Worm (Caenorhabditis elegans): ENCODE measurements around the gene B0035.15.
"Not testable (repeated sequence)": the region's sequence is repeated elsewhere in the genome, so short reads cannot be mapped to it uniquely, and the experiment has no call there.

The B0035.15 gene

ce11 chrIV:11326939-11327565 lies 29.0 kb upstream of the B0035.15 start, which contains the start of gene B0035.21:
Gene B0035.21 (plus strand): TSS chrIV:11327260.
- TF ChIP-seq elt-4 (tag; optimal IDR thresholded peaks at IDR 0.05) (no peak), ceh-34 (tag; optimal IDR thresholded peaks at IDR 0.05) (no peak), pag-3 (tag; optimal IDR thresholded peaks at IDR 0.05; ENCODE audit: borderline replicate concordance) (no peak), ceh-22 (tag; optimal IDR thresholded peaks at IDR 0.05) (no peak), K02D7.2 (tag; optimal IDR thresholded peaks at IDR 0.05) (no peak), ceh-6 (GFP tag; optimal IDR thresholded peaks at IDR 0.05) (no peak), K09A11.1 (tag; optimal IDR thresholded peaks at IDR 0.05; ENCODE audit: insufficient read depth) (no peak), pros-1 (tag; optimal IDR thresholded peaks at IDR 0.05) (no peak), ceh-14 (tag; optimal IDR thresholded peaks at IDR 0.05) (no peak), ceh-18 (tag; optimal IDR thresholded peaks at IDR 0.05) (no peak), npax-4 (tag; optimal IDR thresholded peaks at IDR 0.05) (no peak), nhr-232 (tag; optimal IDR thresholded peaks at IDR 0.05) (no peak), odd-2 (tag; optimal IDR thresholded peaks at IDR 0.05) (no peak), unc-42 (tag; optimal IDR thresholded peaks at IDR 0.05) (no peak), ztf-16 (tag; optimal IDR thresholded peaks at IDR 0.05) (no peak), hlh-8 (tag; optimal IDR thresholded peaks at IDR 0.05) (no peak), hlh-30 (tag; optimal IDR thresholded peaks at IDR 0.05; ENCODE audit: insufficient read depth) (no peak), pat-9 (tag; optimal IDR thresholded peaks at IDR 0.05) (no peak), nfya-1 (tag; optimal IDR thresholded peaks at IDR 0.05) (no peak), rnt-1 (tag; optimal IDR thresholded peaks at IDR 0.05) (no peak)

ce11 chrIV:11324741-11325140 lies 26.7 kb upstream of the B0035.15 start, which contains the start of gene his-48:
Gene his-48 (plus strand): TSS chrIV:11324745.
- TF ChIP-seq elt-4 (tag; optimal IDR thresholded peaks at IDR 0.05); fkh-10 (GFP tag; optimal IDR thresholded peaks at IDR 0.05); hlh-8 (tag; optimal IDR thresholded peaks at IDR 0.05): not testable (repeated sequence)

DNA sequence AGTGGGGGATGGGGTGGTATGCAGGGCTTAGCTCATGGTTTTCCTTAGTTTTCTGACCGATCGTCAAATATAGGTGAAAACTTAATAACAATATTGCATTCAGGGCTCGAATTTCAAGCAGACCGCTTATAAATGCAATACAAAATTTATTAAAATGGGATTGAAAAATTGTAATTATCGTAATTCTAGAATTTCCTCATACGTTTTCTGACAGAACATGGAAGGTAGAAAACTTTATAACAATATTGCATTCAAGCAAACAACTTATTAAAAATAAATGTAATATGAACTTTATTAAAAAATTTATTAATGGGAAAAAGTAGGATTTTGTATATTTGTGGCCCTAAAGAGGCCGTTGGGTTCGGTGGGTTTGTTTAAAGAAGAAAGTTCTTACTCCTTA lies 25.6 kb upstream of the B0035.15 start:
- TF ChIP-seq pha-2 (tag; optimal IDR thresholded peaks at IDR 0.05) (no peak), unc-42 (tag; optimal IDR thresholded peaks at IDR 0.05) (no peak), hlh-8 (tag; optimal IDR thresholded peaks at IDR 0.05) (no peak), ceh-14 (tag; optimal IDR thresholded peaks at IDR 0.05) (no peak), hlh-15 (tag; optimal IDR thresholded peaks at IDR 0.05) (no peak), pag-3 (tag; optimal IDR thresholded peaks at IDR 0.05; ENCODE audit: borderline replicate concordance) (no peak), K02D7.2 (tag; optimal IDR thresholded peaks at IDR 0.05) (no peak), ceh-48 (tag; optimal IDR thresholded peaks at IDR 0.05) (no peak), hlh-13 (GFP tag; optimal IDR thresholded peaks at IDR 0.05) (no peak), ceh-31 (tag; optimal IDR thresholded peaks at IDR 0.05) (no peak), ceh-9 (tag; optimal IDR thresholded peaks at IDR 0.05) (no peak), ttx-3 (tag; optimal IDR thresholded peaks at IDR 0.05) (no peak), ceh-34 (tag; optimal IDR thresholded peaks at IDR 0.05) (no peak), rnt-1 (tag; optimal IDR thresholded peaks at IDR 0.05) (no peak), tbx-7 (tag; optimal IDR thresholded peaks at IDR 0.05) (no peak), F13H6.1 (tag; optimal IDR thresholded peaks at IDR 0.05) (no peak), lim-6 (tag; optimal IDR thresholded peaks at IDR 0.05) (no peak)

ce11 chrIV:11320500-11320899 lies 22.4 kb upstream of the B0035.15 start, which contains the start of gene edg-1:
Gene edg-1 (plus strand): TSS chrIV:11320800.
- TF ChIP-seq ama-1 (optimal IDR thresholded peaks at IDR 0.05) = no peak
- TF ChIP-seq pros-1 (tag; optimal IDR thresholded peaks at IDR 0.05) = no peak
- TF ChIP-seq K02D7.2 (tag; optimal IDR thresholded peaks at IDR 0.05) = no peak
- TF ChIP-seq unc-55 (GFP tag; optimal IDR thresholded peaks at IDR 0.05) = no peak
- TF ChIP-seq pag-3 (tag; optimal IDR thresholded peaks at IDR 0.05; ENCODE audit: borderline replicate concordance) = no peak
- no peak for TF ChIP-seq sox-2 (GFP tag; IDR thresholded peaks at IDR 0.05)
- no peak for TF ChIP-seq fkh-10 (GFP tag; optimal IDR thresholded peaks at IDR 0.05)
- TF ChIP-seq nhr-11 (tag; optimal IDR thresholded peaks at IDR 0.05) = no peak
- TF ChIP-seq madf-2 (tag; optimal IDR thresholded peaks at IDR 0.05) = no peak
- no peak for TF ChIP-seq mec-3 (tag; optimal IDR thresholded peaks at IDR 0.05; ENCODE audit: borderline replicate concordance)
- TF ChIP-seq eyg-1 (tag; optimal IDR thresholded peaks at IDR 0.05) = no peak
- no peak for TF ChIP-seq Y22D7AL.16 (tag; optimal IDR thresholded peaks at IDR 0.05)
